Worm (Caenorhabditis elegans) whole organism, L4 larva: ENCODE results near the gene dpr-1.

ENCODE experiments used
- F37D6.2 ChIP-seq: sonication (generic microtip); optimal IDR thresholded peaks from 2 replicates; lab custom pipeline; 2016; ENCODE audit warnings: mild to moderate bottlenecking, missing genetic modification characterization, missing compliant biosample characterization
- R02D3.7 ChIP-seq: fragments of 150-350 bp; sonication (generic microtip); optimal IDR thresholded peaks from 3 replicates; lab custom pipeline; 2014; ENCODE audit warnings: missing biosample characterization, missing genetic modification characterization
- T20F7.1 ChIP-seq: fragments of 200-800 bp; sonication (Bioruptor generic); optimal IDR thresholded peaks from 2 replicates; lab custom pipeline; 2018; ENCODE audit warnings: mild to moderate bottlenecking, missing genetic modification characterization, missing compliant biosample characterization
- Y5F2A.4 ChIP-seq: fragments of 200-800 bp; sonication (Bioruptor generic); optimal IDR thresholded peaks from 2 replicates; lab custom pipeline; 2018; ENCODE audit warnings: mild to moderate bottlenecking, missing genetic modification characterization, missing compliant biosample characterization
- aha-1 ChIP-seq: fragments of 150-350 bp; peaks from one replicate; lab custom pipeline; 2014; ENCODE audit warnings: missing biosample characterization, missing genetic modification characterization
- aly-2 ChIP-seq: sonication (generic microtip); optimal IDR thresholded peaks from 2 replicates; lab custom pipeline; 2018; ENCODE audit warnings: missing biosample characterization, missing genetic modification characterization
- ceh-32 ChIP-seq: sonication (generic microtip); optimal IDR thresholded peaks from 2 replicates; lab custom pipeline; 2016; ENCODE audit warnings: mild to moderate bottlenecking, missing genetic modification characterization, missing compliant biosample characterization; ENCODE audit not compliant: poor library complexity
- ceh-82 ChIP-seq: sonication (generic microtip); optimal IDR thresholded peaks from 2 replicates; lab custom pipeline; 2017; ENCODE audit warnings: missing biosample characterization, missing genetic modification characterization
- cey-2 ChIP-seq: sonication (generic microtip); optimal IDR thresholded peaks from 3 replicates; lab custom pipeline; 2017; ENCODE audit warnings: missing genetic modification characterization, mild to moderate bottlenecking, missing compliant biosample characterization, antibody characterized with exemption, borderline replicate concordance; ENCODE audit not compliant: insufficient read depth
- daf-12 ChIP-seq: fragments of 150-350 bp; optimal IDR thresholded peaks from 2 replicates; lab custom pipeline; 2014; ENCODE audit warnings: missing biosample characterization, missing genetic modification reagents, missing genetic modification characterization
- daf-16 ChIP-seq, 3 experiments: sonication (generic microtip); optimal IDR thresholded peaks; 2 replicates each; lab custom pipeline; 2016 to 2017; ENCODE audit warnings: missing genetic modification characterization in 3 of 3, missing genetic modification reagents in 3 of 3, mild to moderate bottlenecking in 2 of 3, missing compliant biosample characterization in 2 of 3, missing biosample characterization in 1 of 3, moderate library complexity in 1 of 3
- daf-8 ChIP-seq: fragments of 200-800 bp; sonication (Bioruptor generic); IDR thresholded peaks from 2 replicates; pipeline ENCODE4 v1.3.6; 2022; ENCODE audit warnings: missing genetic modification characterization, missing compliant biosample characterization
- dmd-8 ChIP-seq: fragments of 200-800 bp; sonication (Bioruptor generic); IDR thresholded peaks from 2 replicates; pipeline ENCODE4 v1.3.6; 2022; ENCODE audit warnings: missing genetic modification characterization, missing compliant biosample characterization
- duxl-1 ChIP-seq: sonication (generic microtip); optimal IDR thresholded peaks from 2 replicates; lab custom pipeline; 2016; ENCODE audit warnings: mild to moderate bottlenecking, missing genetic modification characterization, moderate library complexity, missing compliant biosample characterization; ENCODE audit not compliant: poor library complexity
- dve-1 ChIP-seq: sonication (generic microtip); optimal IDR thresholded peaks from 2 replicates; lab custom pipeline; 2017; ENCODE audit warnings: antibody characterized with exemption, mild to moderate bottlenecking, missing genetic modification characterization, missing compliant biosample characterization; ENCODE audit not compliant: insufficient read depth
- hif-1 ChIP-seq, 2 experiments: sonication (generic microtip); optimal IDR thresholded peaks; 2 replicates each; lab custom pipeline; 2016 to 2017; ENCODE audit warnings: missing compliant biosample characterization in 2 of 2, missing genetic modification characterization in 2 of 2, missing genetic modification reagents in 2 of 2, missing genotype in 2 of 2, mild to moderate bottlenecking in 1 of 2
- hlh-11 ChIP-seq: fragments of 200-800 bp; sonication (Bioruptor generic); optimal IDR thresholded peaks from 2 replicates; lab custom pipeline; 2018; ENCODE audit warnings: mild to moderate bottlenecking, missing genetic modification characterization, missing compliant biosample characterization
- hlh-30 ChIP-seq: sonication (generic microtip); optimal IDR thresholded peaks from 2 replicates; lab custom pipeline; 2017; ENCODE audit warnings: antibody characterized with exemption, mild to moderate bottlenecking, missing genetic modification characterization, missing compliant biosample characterization; ENCODE audit not compliant: insufficient read depth
- lin-13 ChIP-seq: fragments of 150-350 bp; optimal IDR thresholded peaks from 2 replicates; lab custom pipeline; 2014; ENCODE audit warnings: missing biosample characterization, missing genetic modification reagents, missing genetic modification characterization
- lin-29 ChIP-seq: fragments of 200-800 bp; sonication (Bioruptor generic); IDR thresholded peaks from 2 replicates; pipeline ENCODE4 v1.3.6; 2022; ENCODE audit warnings: missing genetic modification reagents, missing genetic modification characterization, missing compliant biosample characterization
- madf-5 ChIP-seq, 2 experiments: fragments of 200-800 bp; sonication (Bioruptor generic); IDR thresholded peaks; 2 replicates each; pipeline ENCODE4 v1.3.6; 2022; ENCODE audit warnings: missing compliant biosample characterization in 2 of 2, missing genetic modification characterization in 2 of 2
- madf-9 ChIP-seq: fragments of 200-800 bp; sonication (Bioruptor generic); conservative IDR thresholded peaks from 2 replicates; pipeline ENCODE4 v1.3.6; 2022; ENCODE audit warnings: missing genetic modification reagents, missing genetic modification characterization, missing compliant biosample characterization
- mep-1 ChIP-seq: fragments of 150-350 bp; sonication (generic microtip); optimal IDR thresholded peaks from 3 replicates; lab custom pipeline; 2014; ENCODE audit warnings: missing biosample characterization, missing genetic modification characterization
- mxl-2 ChIP-seq: fragments of 200-800 bp; sonication (Bioruptor generic); conservative IDR thresholded peaks from 2 replicates; pipeline ENCODE4 v1.3.6; 2022; ENCODE audit warnings: missing genetic modification reagents, missing genetic modification characterization, missing compliant biosample characterization
- nhr-10 ChIP-seq: fragments of 150-350 bp; optimal IDR thresholded peaks from 2 replicates; lab custom pipeline; 2014; ENCODE audit warnings: missing biosample characterization, missing genetic modification characterization
- nhr-102 ChIP-seq: sonication (generic microtip); optimal IDR thresholded peaks from 2 replicates; lab custom pipeline; 2016; ENCODE audit warnings: mild to moderate bottlenecking, missing genetic modification characterization, moderate library complexity, missing compliant biosample characterization
- nhr-28 ChIP-seq: fragments of 150-350 bp; optimal IDR thresholded peaks from 2 replicates; lab custom pipeline; 2014; ENCODE audit warnings: missing biosample characterization, missing genetic modification characterization
- nhr-48 ChIP-seq: sonication (generic microtip); optimal IDR thresholded peaks from 2 replicates; lab custom pipeline; 2016; ENCODE audit warnings: mild to moderate bottlenecking, missing genetic modification characterization, missing compliant biosample characterization
- nhr-6 ChIP-seq: fragments of 150-350 bp; optimal IDR thresholded peaks from 2 replicates; lab custom pipeline; 2014; ENCODE audit warnings: missing biosample characterization, missing genetic modification characterization
- nhr-77 ChIP-seq: fragments of 150-350 bp; optimal IDR thresholded peaks from 2 replicates; lab custom pipeline; 2014; ENCODE audit warnings: missing biosample characterization, missing genetic modification characterization
- php-3 ChIP-seq: fragments of 200-800 bp; sonication (Bioruptor generic); IDR thresholded peaks from 2 replicates; pipeline ENCODE4 v1.3.6; 2022; ENCODE audit warnings: missing genetic modification reagents, missing genetic modification characterization, missing compliant biosample characterization
- sdz-12 ChIP-seq: fragments of 200-800 bp; sonication (Bioruptor generic); optimal IDR thresholded peaks from 2 replicates; lab custom pipeline; 2018; ENCODE audit warnings: mild to moderate bottlenecking, missing genetic modification characterization, missing compliant biosample characterization
- snpc-1.2 ChIP-seq: fragments of 200-800 bp; sonication (Bioruptor generic); IDR thresholded peaks from 2 replicates; pipeline ENCODE4 v1.3.6; 2022; ENCODE audit warnings: missing genetic modification reagents, missing genetic modification characterization, missing compliant biosample characterization
- unc-39 ChIP-seq: sonication (generic microtip); optimal IDR thresholded peaks from 2 replicates; lab custom pipeline; 2017; ENCODE audit warnings: missing biosample characterization, missing genetic modification characterization
- unc-62 ChIP-seq, 3 experiments: fragments of 150-350 bp in 1 of 3; sonication (generic microtip); optimal IDR thresholded peaks in 2 of 3; peaks in 1 of 3; 1 replicate in 1 of 3; 2 replicates in 2 of 3; lab custom pipeline; 2014 to 2017; ENCODE audit warnings: missing biosample characterization in 3 of 3, missing genetic modification characterization in 3 of 3, missing genetic modification reagents in 3 of 3, missing genotype in 1 of 3
- vab-7 ChIP-seq: fragments of 200-800 bp; sonication (Bioruptor generic); IDR thresholded peaks from 2 replicates; pipeline ENCODE4 v1.3.6; 2022; ENCODE audit warnings: missing genetic modification reagents, missing genetic modification characterization, missing compliant biosample characterization
- zfp-2 ChIP-seq: sonication (generic microtip); optimal IDR thresholded peaks from 2 replicates; lab custom pipeline; 2016; ENCODE audit warnings: mild to moderate bottlenecking, missing genetic modification characterization, missing compliant biosample characterization
- zfp-3 ChIP-seq: fragments of 200-800 bp; sonication (Bioruptor generic); conservative IDR thresholded peaks from 2 replicates; pipeline ENCODE4 v1.3.6; 2022; ENCODE audit warnings: missing genetic modification reagents, missing genetic modification characterization, missing compliant biosample characterization
- zip-11 ChIP-seq: fragments of 200-800 bp; sonication (Bioruptor generic); IDR thresholded peaks from 2 replicates; pipeline ENCODE4 v1.3.6; 2022; ENCODE audit warnings: missing genetic modification characterization, missing compliant biosample characterization
- ztf-7 ChIP-seq: fragments of 150-350 bp; optimal IDR thresholded peaks from 2 replicates; lab custom pipeline; 2014; ENCODE audit warnings: missing biosample characterization, missing genetic modification characterization

Gene dpr-1

ce11 chrV:13907557-13908104, 34.4 kb downstream of the dpr-1 start (continued):
- no peak for TF ChIP-seq ztf-7 (tag; lab: Kevin White, UChicago)
- peak; percentile 98 for TF ChIP-seq zfp-3 (GFP tag; lab: Robert Waterston, UW)
- TF ChIP-seq zip-11 (GFP tag; lab: Robert Waterston, UW) = no peak
- TF ChIP-seq nhr-102 (tag; lab: Kevin White, UChicago) = peak; percentile 70
- TF ChIP-seq aly-2 (tag; lab: Kevin White, UChicago) = no peak
- peak; percentile 13 for TF ChIP-seq sdz-12 (GFP tag; lab: Kevin White, UChicago)
- TF ChIP-seq nhr-77 (tag; lab: Kevin White, UChicago) = peak; percentile 89
- no peak for TF ChIP-seq R02D3.7 (tag; lab: Kevin White, UChicago)
- no peak for TF ChIP-seq zfp-2 (tag; lab: Kevin White, UChicago)
- TF ChIP-seq hlh-30 (tag; lab: Kevin White, UChicago) = peak; percentile 4
- TF ChIP-seq madf-9 = peak; percentile 34; the same call in 1 of the 2 replicates
- TF ChIP-seq nhr-48 = no peak
- TF ChIP-seq mep-1 (tag; lab: Kevin White, UChicago) = peak; percentile 94

ce11 chrV:13906166-13906565, 35.8 kb downstream of the dpr-1 start, which contains the start of gene stdh-1:
TSS of gene stdh-1 (plus strand) at chrV:13906492.
- TF ChIP-seq daf-16 (GFP tag; optimal IDR thresholded peaks at IDR 0.05; lab: Kevin White, UChicago) (no peak), daf-16 (tag; optimal IDR thresholded peaks at IDR 0.05; lab: Kevin White, UChicago) (peak; percentile 76), vab-7 (GFP tag; lab: Robert Waterston, UW) (no peak), nhr-28 (tag; lab: Kevin White, UChicago) (peak; percentile 24), mxl-2 (no peak), aha-1 (tag; lab: Kevin White, UChicago) (peak; percentile 20), cey-2 (tag; lab: Kevin White, UChicago) (no peak), dve-1 (peak; percentile 8), sdz-12 (GFP tag; lab: Kevin White, UChicago) (no peak), nhr-6 (tag; lab: Kevin White, UChicago) (peak; percentile 9), daf-8 (GFP tag; lab: Robert Waterston, UW) (no peak), php-3 (GFP tag; lab: Robert Waterston, UW) (peak; percentile 47; the same call in 1 of the 2 replicates), madf-5 (GFP tag; IDR thresholded peaks at IDR 0.05; lab: Robert Waterston, UW) (no peak), hlh-11 (tag; lab: Kevin White, UChicago) (peak; percentile 22), hif-1 (tag; optimal IDR thresholded peaks at IDR 0.05; lab: Kevin White, UChicago) (peak in 1 of 2 experiments; percentile 30)

ce11 chrV:13904446-13904845, 37.5 kb downstream of the dpr-1 start, which contains the start of gene stdh-3:
TSS of gene stdh-3 (plus strand) at chrV:13904611.
- TF ChIP-seq unc-62 (GFP tag; optimal IDR thresholded peaks at IDR 0.05 in 1 of 2; lab: Kevin White, UChicago) = peak in 1 of 2 experiments; percentile 93
- no peak for TF ChIP-seq unc-62 (tag; optimal IDR thresholded peaks at IDR 0.05; lab: Kevin White, UChicago)
- no peak for TF ChIP-seq lin-13 (GFP tag; lab: Kevin White, UChicago)

ce11 chrV:13902495-13902894, 39.5 kb downstream of the dpr-1 start, which contains the start of gene C06B3.1:
TSS of gene C06B3.1 (plus strand) at chrV:13902795.
- TF ChIP-seq snpc-1.2 (GFP tag; lab: Robert Waterston, UW) (no peak), dmd-8 (GFP tag; lab: Robert Waterston, UW) (no peak), vab-7 (GFP tag; lab: Robert Waterston, UW) (no peak), ztf-7 (tag; lab: Kevin White, UChicago) (no peak), zfp-2 (tag; lab: Kevin White, UChicago) (no peak), daf-12 (tag; lab: Kevin White, UChicago) (no peak), duxl-1 (tag; lab: Kevin White, UChicago) (no peak), Y5F2A.4 (GFP tag; lab: Kevin White, UChicago) (no peak), daf-16 (GFP tag; optimal IDR thresholded peaks at IDR 0.05; lab: Kevin White, UChicago) (no peak), daf-16 (tag; optimal IDR thresholded peaks at IDR 0.05; lab: Kevin White, UChicago) (no peak), ceh-82 (no peak), lin-29 (GFP tag; lab: Robert Waterston, UW) (no peak), unc-39 (no peak), T20F7.1 (GFP tag; lab: Kevin White, UChicago) (no peak), ceh-32 (no peak), nhr-28 (tag; lab: Kevin White, UChicago) (no peak), nhr-10 (no peak), F37D6.2 (tag; lab: Kevin White, UChicago) (no peak)
